Fruit fly (Drosophila melanogaster) whole organism, wandering third instar larva: Measurements from ENCODE around the gene CG44153.

ENCODE experiments used
- Abd-B ChIP-seq: fragments of >200 bp; optimal IDR thresholded peaks from 2 replicates; lab custom pipeline; 2017; ENCODE audit warnings: missing biosample characterization, missing genetic modification characterization
- CG32264 ChIP-seq: fragments of 200-800 bp; sonication (Bioruptor generic); optimal IDR thresholded peaks from 2 replicates; lab custom pipeline; 2016; ENCODE audit warnings: missing biosample characterization, missing genetic modification characterization
- CG9705 ChIP-seq: fragments of 200-800 bp; sonication (Bioruptor generic); optimal IDR thresholded peaks from 2 replicates; lab custom pipeline; 2018; ENCODE audit warnings: missing biosample characterization, mild to moderate bottlenecking, missing genetic modification characterization
- CrebA ChIP-seq: fragments of 200-800 bp; sonication (Bioruptor generic); optimal IDR thresholded peaks from 2 replicates; lab custom pipeline; 2016; ENCODE audit warnings: missing biosample characterization, mild to moderate bottlenecking, missing genetic modification characterization, borderline replicate concordance
- Dif ChIP-seq: fragments of 200-275, 200-300 bp; sonication (Bioruptor generic); optimal IDR thresholded peaks from 2 replicates; lab custom pipeline; 2018; ENCODE audit warnings: missing biosample characterization, missing genetic modification characterization; ENCODE audit not compliant: partially characterized antibody
- GATAd ChIP-seq: sonication (Bioruptor generic); optimal IDR thresholded peaks from 2 replicates; lab custom pipeline; 2016; ENCODE audit warnings: missing biosample characterization, missing genetic modification characterization
- HLH106 ChIP-seq: fragments of 200-800 bp; optimal IDR thresholded peaks from 3 replicates; lab custom pipeline; 2019; ENCODE audit warnings: missing biosample characterization, mild to moderate bottlenecking, missing genetic modification characterization, moderate library complexity
- Hnf4 ChIP-seq: fragments of 200-800 bp; sonication (Bioruptor generic); optimal IDR thresholded peaks from 2 replicates; lab custom pipeline; 2016; ENCODE audit warnings: missing biosample characterization, mild to moderate bottlenecking, missing genetic modification characterization
- Hr78 ChIP-seq: fragments of >200 bp; optimal IDR thresholded peaks from 2 replicates; lab custom pipeline; 2017; ENCODE audit warnings: missing biosample characterization, missing genetic modification characterization
- Hr83 ChIP-seq: fragments of 200-300 bp; sonication (Bioruptor generic); optimal IDR thresholded peaks from 2 replicates; lab custom pipeline; 2016; ENCODE audit warnings: missing biosample characterization, mild to moderate bottlenecking, missing genetic modification characterization, moderate library complexity; ENCODE audit not compliant: poor library complexity, severe bottlenecking
- Jra ChIP-seq: sonication (Bioruptor generic); optimal IDR thresholded peaks from 2 replicates; lab custom pipeline; 2016; ENCODE audit warnings: missing biosample characterization, missing genetic modification characterization
- Mio ChIP-seq: sonication (Bioruptor generic); optimal IDR thresholded peaks from 2 replicates; lab custom pipeline; 2016; ENCODE audit warnings: missing biosample characterization, missing genetic modification characterization
- Myc ChIP-seq: fragments of >200 bp; optimal IDR thresholded peaks from 2 replicates; lab custom pipeline; 2017
- N ChIP-seq: fragments of >200 bp; optimal IDR thresholded peaks from 2 replicates; lab custom pipeline; 2018; ENCODE audit warnings: missing biosample characterization, missing external identifiers, missing genetic modification characterization
- OdsH ChIP-seq: fragments of 200-800 bp; sonication (Bioruptor generic); optimal IDR thresholded peaks from 2 replicates; lab custom pipeline; 2016; ENCODE audit warnings: missing biosample characterization, mild to moderate bottlenecking, missing genetic modification characterization
- Rel ChIP-seq, 2 experiments: fragments of 200-800 bp; sonication (Bioruptor generic) in 1 of 2; optimal IDR thresholded peaks; 2 replicates in 1 of 2; 3 replicates in 1 of 2; lab custom pipeline; 2016 to 2019; ENCODE audit warnings: mild to moderate bottlenecking in 2 of 2, missing biosample characterization in 2 of 2, missing genetic modification characterization in 2 of 2, moderate library complexity in 1 of 2
- Sp1 ChIP-seq: fragments of 200-800 bp; sonication (Bioruptor generic); optimal IDR thresholded peaks from 3 replicates; lab custom pipeline; 2019; ENCODE audit warnings: missing biosample characterization, mild to moderate bottlenecking, missing genetic modification characterization, moderate library complexity
- Vsx2 ChIP-seq: fragments of 200-300, 225-300 bp; sonication (Bioruptor generic); optimal IDR thresholded peaks from 2 replicates; lab custom pipeline; 2018; ENCODE audit warnings: missing biosample characterization, missing genetic modification characterization; ENCODE audit not compliant: partially characterized antibody
- br ChIP-seq: fragments of 200-800 bp; sonication (Bioruptor generic); optimal IDR thresholded peaks from 2 replicates; lab custom pipeline; 2016; ENCODE audit warnings: missing biosample characterization, missing genetic modification characterization
- brk ChIP-seq: fragments of 200-800 bp; sonication (Bioruptor generic); optimal IDR thresholded peaks from 2 replicates; lab custom pipeline; 2016; ENCODE audit warnings: missing biosample characterization, mild to moderate bottlenecking, missing genetic modification characterization
- dl ChIP-seq, 2 experiments: fragments of 175-275, 200-275 bp in 1 of 2; fragments of 200-275 bp in 1 of 2; sonication (Bioruptor generic); optimal IDR thresholded peaks; lab custom pipeline; 2018; ENCODE audit warnings: mild to moderate bottlenecking in 2 of 2, missing biosample characterization in 2 of 2, missing genetic modification characterization in 2 of 2, moderate library complexity in 2 of 2; ENCODE audit not compliant: partially characterized antibody in 2 of 2, insufficient read depth in 1 of 2
- dmrt93B ChIP-seq: fragments of 200-800 bp; sonication (Bioruptor generic); optimal IDR thresholded peaks from 2 replicates; lab custom pipeline; 2018; ENCODE audit warnings: missing biosample characterization, mild to moderate bottlenecking, missing genetic modification characterization
- dsf ChIP-seq: sonication (Bioruptor generic); optimal IDR thresholded peaks from 2 replicates; lab custom pipeline; 2016; ENCODE audit warnings: missing biosample characterization, missing genetic modification characterization, borderline replicate concordance
- ey ChIP-seq: fragments of 200-800 bp; sonication (Bioruptor generic); optimal IDR thresholded peaks from 2 replicates; lab custom pipeline; 2016; ENCODE audit warnings: missing biosample characterization, missing genetic modification characterization
- foxo ChIP-seq, 2 experiments: fragments of 200-800 bp; sonication (Bioruptor generic); optimal IDR thresholded peaks; 2 replicates in 1 of 2; 3 replicates in 1 of 2; lab custom pipeline; 2016 to 2017; ENCODE audit warnings: missing biosample characterization in 2 of 2, missing genetic modification characterization in 2 of 2
- fru ChIP-seq: fragments of 200-800 bp; sonication (Bioruptor generic); optimal IDR thresholded peaks from 3 replicates; lab custom pipeline; 2016; ENCODE audit warnings: missing biosample characterization, mild to moderate bottlenecking, missing genetic modification characterization
- jim ChIP-seq: fragments of 175-275, 200-325 bp; sonication (Bioruptor generic); optimal IDR thresholded peaks from 2 replicates; lab custom pipeline; 2016; ENCODE audit warnings: missing biosample characterization, mild to moderate bottlenecking, missing genetic modification characterization
- lola ChIP-seq: fragments of >200 bp; optimal IDR thresholded peaks from 2 replicates; lab custom pipeline; 2017; ENCODE audit warnings: missing biosample characterization, missing genetic modification characterization
- pan ChIP-seq: fragments of >200 bp; optimal IDR thresholded peaks from 2 replicates; lab custom pipeline; 2017
- psq ChIP-seq: fragments of 200-800 bp; sonication (Bioruptor generic); optimal IDR thresholded peaks from 3 replicates; lab custom pipeline; 2017; ENCODE audit warnings: missing biosample characterization, mild to moderate bottlenecking, missing genetic modification characterization, moderate library complexity
- sage ChIP-seq: fragments of 200-800 bp; sonication (Bioruptor generic); optimal IDR thresholded peaks from 2 replicates; lab custom pipeline; 2016; ENCODE audit warnings: missing biosample characterization, mild to moderate bottlenecking, missing genetic modification characterization
- tai ChIP-seq: sonication (Bioruptor generic); optimal IDR thresholded peaks from 2 replicates; lab custom pipeline; 2016; ENCODE audit warnings: missing biosample characterization, missing genetic modification characterization
- usp ChIP-seq: fragments of >200 bp; optimal IDR thresholded peaks from 2 replicates; lab custom pipeline; 2017; ENCODE audit warnings: missing biosample characterization, missing genetic modification characterization
- woc ChIP-seq: sonication (Bioruptor generic); optimal IDR thresholded peaks from 2 replicates; lab custom pipeline; 2016; ENCODE audit warnings: missing biosample characterization, mild to moderate bottlenecking, missing genetic modification characterization

The CG44153 gene

dm6 chr2L:10200847-10201246 lies 20.8 kb upstream of the CG44153 start, which contains the start of the genes Ripalpha and RpL7 (continued):
- TF ChIP-seq Sp1 (GFP tag; lab: Kevin White, UChicago) (peak; percentile 95), Hr83 (GFP tag; lab: Kevin White, UChicago) (peak; percentile 100)

DNA sequence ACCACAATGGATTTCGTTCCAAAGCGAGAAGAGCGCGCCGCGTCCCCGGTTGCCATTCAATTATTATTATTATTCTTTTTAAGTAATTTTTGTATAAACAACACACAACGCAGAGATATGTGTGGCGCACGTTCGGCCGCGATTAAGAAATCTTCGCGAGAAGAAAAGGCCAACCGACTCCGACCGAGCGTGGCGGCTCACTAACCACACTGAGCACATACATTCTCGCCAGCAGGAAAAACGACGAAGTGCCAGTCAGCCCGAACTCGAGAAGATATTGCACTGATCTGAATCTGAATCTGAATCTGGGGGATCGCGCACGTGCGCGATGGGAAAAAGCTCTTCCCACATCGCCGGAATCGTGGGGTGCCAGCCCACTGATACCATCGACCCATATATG lies 18.9 kb upstream of the CG44153 start, which contains the start of gene Sur:
Gene Sur (minus strand): TSS at position 207 of the 400 bp plus-strand sequence.
- TF ChIP-seq Rel (GFP tag; optimal IDR thresholded peaks at IDR 0.05; lab: Kevin White, UChicago) (no peak), Rel (tag; optimal IDR thresholded peaks at IDR 0.05; lab: Kevin White, UChicago) (no peak), woc (no peak), dmrt93B (GFP tag; lab: Kevin White, UChicago) (no peak), GATAd (GFP tag; lab: Kevin White, UChicago) (no peak), Myc (lab: Kevin White, UChicago) (no peak), brk (GFP tag; lab: Kevin White, UChicago) (no peak), Hr83 (GFP tag; lab: Kevin White, UChicago) (no peak), Dif (GFP tag; lab: Kevin White, UChicago) (no peak), fru (GFP tag; lab: Kevin White, UChicago) (no peak), N (GFP tag; lab: Kevin White, UChicago) (no peak), tai (GFP tag; lab: Kevin White, UChicago) (no peak)
- TF ChIP-seq, all 38 proteins: peak for 0

DNA sequence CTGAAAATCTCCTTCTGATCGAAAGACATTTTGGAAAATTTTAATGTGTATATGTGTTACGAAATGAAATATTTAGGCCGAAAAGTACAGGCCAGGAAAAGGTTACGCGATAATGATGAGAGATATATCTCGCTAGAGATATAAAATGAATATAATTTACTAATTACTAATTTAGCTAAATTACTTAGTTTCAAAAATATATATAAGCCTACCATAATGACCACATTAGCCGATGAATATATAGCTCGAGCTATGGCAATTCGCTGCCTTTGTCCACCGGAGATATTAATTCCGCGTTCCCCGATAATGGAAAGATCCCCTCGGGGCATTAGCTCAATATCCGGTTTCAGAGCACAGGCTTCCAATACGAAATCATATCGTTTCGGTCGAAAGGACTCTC lies 11.3 kb upstream of the CG44153 start, which contains the start of gene Fum4:
Gene Fum4 (minus strand): TSS at position 101 of the 400 bp plus-strand sequence.
- no peak for TF ChIP-seq dl (GFP tag; optimal IDR thresholded peaks at IDR 0.05; lab: Kevin White, UChicago; ENCODE audit: insufficient read depth in 1 of 2, partially characterized antibody in 2 of 2)
- TF ChIP-seq Hnf4 (GFP tag; lab: Kevin White, UChicago) = no peak
- TF ChIP-seq lola (GFP tag; lab: Kevin White, UChicago) = no peak
- no peak for TF ChIP-seq Jra (GFP tag; lab: Kevin White, UChicago)
- no peak for TF ChIP-seq Dif (GFP tag; lab: Kevin White, UChicago)
- no peak for TF ChIP-seq tai (GFP tag; lab: Kevin White, UChicago)
- no peak for TF ChIP-seq sage
- no peak for TF ChIP-seq Hr78 (GFP tag; lab: Kevin White, UChicago)
- no peak for TF ChIP-seq psq (GFP tag; lab: Kevin White, UChicago)
- TF ChIP-seq ey (GFP tag; lab: Kevin White, UChicago) = no peak
- no peak for TF ChIP-seq Rel (GFP tag; optimal IDR thresholded peaks at IDR 0.05; lab: Kevin White, UChicago)
- no peak for TF ChIP-seq Rel (tag; optimal IDR thresholded peaks at IDR 0.05; lab: Kevin White, UChicago)
- TF ChIP-seq Myc (lab: Kevin White, UChicago) = no peak
- TF ChIP-seq CrebA (GFP tag; lab: Kevin White, UChicago) = no peak
- no peak for TF ChIP-seq foxo (GFP tag; optimal IDR thresholded peaks at IDR 0.05; lab: Kevin White, UChicago)
- TF ChIP-seq dsf (GFP tag; lab: Kevin White, UChicago) = no peak
- TF ChIP-seq, all 38 proteins: peak for 0

dm6 chr2L:10172402-10172801 lies 7.7 kb downstream of the CG44153 start, which contains the start of gene CG13137:
CG13137 (plus strand) TSS chr2L:10172702.
- no peak for TF ChIP-seq N (GFP tag; lab: Kevin White, UChicago)
- TF ChIP-seq sage = no peak
- no peak for TF ChIP-seq br
- no peak for TF ChIP-seq Jra (GFP tag; lab: Kevin White, UChicago)
- TF ChIP-seq HLH106 = no peak
- no peak for TF ChIP-seq usp (GFP tag; lab: Kevin White, UChicago)
- no peak for TF ChIP-seq brk (GFP tag; lab: Kevin White, UChicago)
- no peak for TF ChIP-seq OdsH
- no peak for TF ChIP-seq fru (GFP tag; lab: Kevin White, UChicago)
- TF ChIP-seq Hr78 (GFP tag; lab: Kevin White, UChicago) = no peak
- no peak for TF ChIP-seq pan (lab: Kevin White, UChicago)
- no peak for TF ChIP-seq Dif (GFP tag; lab: Kevin White, UChicago)
- no peak for TF ChIP-seq Vsx2 (GFP tag; lab: Kevin White, UChicago)
- no peak for TF ChIP-seq dl (GFP tag; optimal IDR thresholded peaks at IDR 0.05; lab: Kevin White, UChicago; ENCODE audit: insufficient read depth in 1 of 2, partially characterized antibody in 2 of 2)
- TF ChIP-seq, all 38 proteins: peak for 0

- TF ChIP-seq jim (GFP tag; lab: Kevin White, UChicago) = no peak
- TF ChIP-seq Dif (GFP tag; lab: Kevin White, UChicago) = no peak
- no peak for TF ChIP-seq Abd-B
- TF ChIP-seq OdsH = no peak
- no peak for TF ChIP-seq CG32264 (GFP tag; lab: Kevin White, UChicago)
- TF ChIP-seq Rel (GFP tag; optimal IDR thresholded peaks at IDR 0.05; lab: Kevin White, UChicago) = no peak
- no peak for TF ChIP-seq Rel (tag; optimal IDR thresholded peaks at IDR 0.05; lab: Kevin White, UChicago)
- no peak for TF ChIP-seq dmrt93B (GFP tag; lab: Kevin White, UChicago)
- TF ChIP-seq psq (GFP tag; lab: Kevin White, UChicago) = no peak
- TF ChIP-seq CG9705 (GFP tag; lab: Kevin White, UChicago) = no peak
- no peak for TF ChIP-seq Mio (GFP tag; lab: Kevin White, UChicago)
- no peak for TF ChIP-seq fru (GFP tag; lab: Kevin White, UChicago)
- TF ChIP-seq woc = no peak
- TF ChIP-seq CrebA (GFP tag; lab: Kevin White, UChicago) = no peak
- no peak for TF ChIP-seq Sp1 (GFP tag; lab: Kevin White, UChicago)
Measured at dm6 chr2L:10154395-10154794, 25.7 kb downstream of the CG44153 start.
